Worm (Caenorhabditis elegans): ENCODE results near the gene msd-4.

The msd-4 gene

DNA sequence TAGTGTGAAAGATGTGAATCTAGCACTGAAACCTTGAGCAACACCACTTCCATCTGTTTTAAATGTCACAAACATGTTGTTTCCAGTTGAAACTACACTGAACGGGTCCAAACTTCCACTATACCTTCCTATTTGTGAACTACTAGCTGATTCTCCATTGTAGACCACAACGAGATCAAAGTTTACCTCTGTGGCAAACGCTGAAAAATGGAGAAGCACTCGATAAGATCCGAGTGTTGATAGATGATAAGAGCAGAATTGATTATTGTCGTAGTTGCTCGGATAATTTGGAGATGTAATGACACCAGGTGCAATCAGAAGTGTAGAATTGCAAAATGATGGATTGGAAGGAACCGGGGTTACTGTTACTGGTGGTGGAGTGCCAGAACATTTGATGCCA is 13.4 kb upstream of the msd-4 start:
- TF ChIP-seq tab-1 (GFP tag; IDR thresholded peaks at IDR 0.05): no peak
- TF ChIP-seq cog-1 (tag; optimal IDR thresholded peaks at IDR 0.05): no peak
- TF ChIP-seq med-1 (GFP tag; optimal IDR thresholded peaks at IDR 0.05; ENCODE audit: insufficient read depth): no peak

DNA sequence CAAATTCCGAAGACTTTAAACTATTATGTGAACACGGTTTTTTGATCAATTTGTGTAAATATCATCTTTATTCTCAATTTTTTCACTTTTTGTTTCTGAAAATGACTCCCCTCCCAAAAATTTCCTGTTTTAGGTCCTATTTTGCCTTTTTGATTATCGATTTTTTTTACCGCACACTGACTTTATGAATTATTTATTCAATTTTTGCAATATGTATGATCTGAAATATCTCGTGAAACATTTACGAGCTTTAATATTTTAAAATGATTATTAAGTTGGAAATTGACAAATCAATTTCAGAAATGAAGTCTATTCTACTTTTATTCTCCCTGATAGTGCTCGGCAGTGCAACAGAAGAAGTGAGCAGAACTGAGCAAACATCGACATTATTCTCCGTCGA is 10.9 kb upstream of the msd-4 start, which contains the start of gene C35D10.1:
TSS of gene C35D10.1 (plus strand) at position 301 of the 400 bp plus-strand sequence.
- no peak for TF ChIP-seq med-1 (GFP tag; optimal IDR thresholded peaks at IDR 0.05; ENCODE audit: insufficient read depth)
- no peak for TF ChIP-seq cog-1 (tag; optimal IDR thresholded peaks at IDR 0.05)
- no peak for TF ChIP-seq klf-2 (GFP tag; conservative IDR thresholded peaks at IDR 0.05)
- no peak for TF ChIP-seq ref-1 (GFP tag; conservative IDR thresholded peaks at IDR 0.05)
- TF ChIP-seq ztf-23 (GFP tag; IDR thresholded peaks at IDR 0.05): no peak
- no peak for TF ChIP-seq flt-1 (GFP tag; IDR thresholded peaks at IDR 0.05)
- TF ChIP-seq tab-1 (GFP tag; IDR thresholded peaks at IDR 0.05): no peak
- no peak for TF ChIP-seq ztf-29 (GFP tag; IDR thresholded peaks at IDR 0.05)
- TF ChIP-seq T22C8.4 (GFP tag; IDR thresholded peaks at IDR 0.05): no peak

DNA sequence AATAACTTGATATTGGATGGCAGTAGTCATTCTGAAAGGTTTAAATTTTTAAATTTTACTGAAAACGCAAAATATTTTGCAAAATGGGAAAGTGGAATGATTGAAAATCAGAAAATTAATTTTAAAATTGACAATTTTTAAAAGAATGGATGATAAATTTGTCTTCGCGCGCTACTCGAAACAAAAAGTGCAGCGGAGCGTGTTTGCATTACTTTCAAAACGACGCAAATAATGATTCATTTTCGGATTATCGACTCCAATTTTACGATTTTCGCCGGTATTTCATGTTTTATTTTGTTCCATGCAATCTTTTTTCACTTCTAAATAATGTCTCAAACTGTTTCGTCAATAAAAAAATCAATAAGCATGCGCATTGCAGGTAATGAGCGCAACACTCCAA is 9.7 kb upstream of the msd-4 start, which contains the start of the genes tost-1 and arx-6:
TSS of gene tost-1 (minus strand) at position 31 of the 400 bp plus-strand sequence.
TSS of gene arx-6 (plus strand) at position 378 of the 400 bp plus-strand sequence.
- TF ChIP-seq ztf-23 (GFP tag; IDR thresholded peaks at IDR 0.05): no peak
- 0 out of 2 replicates have a peak, but pooled peaks have one; percentile 5 for TF ChIP-seq T22C8.4 (GFP tag; IDR thresholded peaks at IDR 0.05)

DNA sequence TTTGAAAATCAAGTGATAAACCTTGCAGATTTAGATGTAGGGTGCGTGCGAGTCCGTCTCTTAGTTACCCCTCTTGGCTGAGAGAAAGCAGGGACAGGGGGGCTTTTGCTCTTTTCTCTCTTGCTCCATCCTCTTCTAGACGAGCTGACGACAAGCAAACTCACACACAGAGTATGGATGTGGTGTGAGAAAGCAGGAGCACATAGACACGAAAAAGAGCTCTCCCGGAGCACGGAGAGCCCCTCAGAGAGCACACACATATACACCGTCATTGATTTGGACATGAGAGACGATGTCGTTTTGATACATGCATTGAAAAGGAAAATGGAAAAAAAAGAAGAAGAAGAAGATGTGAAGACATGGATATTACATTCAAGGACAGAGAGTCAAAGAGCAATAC is 7.1 kb upstream of the msd-4 start:
- TF ChIP-seq cog-1 (tag; optimal IDR thresholded peaks at IDR 0.05): no peak
- TF ChIP-seq ref-1 (GFP tag; conservative IDR thresholded peaks at IDR 0.05): no peak
- no peak for TF ChIP-seq klf-2 (GFP tag; conservative IDR thresholded peaks at IDR 0.05)

DNA sequence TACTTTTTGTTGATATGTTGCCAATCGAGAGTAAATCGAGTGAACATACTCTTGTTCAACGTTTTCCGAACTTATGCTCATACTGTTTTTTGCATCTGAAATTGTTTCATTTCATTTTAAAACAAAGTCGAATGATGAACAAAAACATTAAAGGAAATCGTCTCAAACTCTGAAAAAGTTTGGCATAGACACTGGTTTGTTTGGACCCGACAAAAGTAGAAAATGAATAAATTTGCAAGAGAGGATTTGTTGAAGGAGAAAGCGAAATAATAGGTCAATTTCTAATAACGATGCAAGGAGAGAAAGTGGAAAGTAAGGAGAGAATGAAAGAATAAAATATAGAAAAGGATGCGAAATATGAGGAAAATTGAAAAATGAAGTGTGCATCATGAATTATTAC is 6.1 kb upstream of the msd-4 start, which contains the start of gene C35D10.12:
TSS of gene C35D10.12 (minus strand) at position 101 of the 400 bp plus-strand sequence.
- no peak for TF ChIP-seq ref-1 (GFP tag; conservative IDR thresholded peaks at IDR 0.05)
- no peak for TF ChIP-seq cog-1 (tag; optimal IDR thresholded peaks at IDR 0.05)
- TF ChIP-seq tab-1 (GFP tag; IDR thresholded peaks at IDR 0.05): no peak
- no peak for TF ChIP-seq ztf-29 (GFP tag; IDR thresholded peaks at IDR 0.05)
- TF ChIP-seq ztf-23 (GFP tag; IDR thresholded peaks at IDR 0.05): no peak
- no peak for TF ChIP-seq T22C8.4 (GFP tag; IDR thresholded peaks at IDR 0.05)
- no peak for TF ChIP-seq med-1 (GFP tag; optimal IDR thresholded peaks at IDR 0.05; ENCODE audit: insufficient read depth)
- no peak for TF ChIP-seq klf-2 (GFP tag; conservative IDR thresholded peaks at IDR 0.05)
- TF ChIP-seq flt-1 (GFP tag; IDR thresholded peaks at IDR 0.05): no peak

DNA sequence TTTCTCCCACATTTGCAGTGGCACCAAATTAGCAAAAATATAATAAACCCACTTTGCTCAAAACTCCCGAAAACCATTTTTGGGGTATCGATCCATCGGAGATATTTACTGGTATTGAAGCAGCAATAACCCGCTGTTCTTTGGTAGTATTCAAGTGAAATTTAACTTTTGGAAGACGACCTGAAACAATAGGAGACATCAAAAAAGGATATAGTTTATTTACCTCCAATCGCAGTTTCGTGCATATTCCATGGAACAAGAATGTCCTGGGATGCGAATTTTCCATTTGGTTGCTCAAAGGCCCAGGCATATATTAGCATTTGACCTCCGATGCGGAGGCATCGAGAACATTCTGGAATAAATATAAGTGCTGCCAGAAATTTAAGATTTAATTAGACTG is 4.9 kb upstream of the msd-4 start:
- TF ChIP-seq med-1 (GFP tag; optimal IDR thresholded peaks at IDR 0.05; ENCODE audit: insufficient read depth) (no peak), klf-2 (GFP tag; conservative IDR thresholded peaks at IDR 0.05) (no peak), flt-1 (GFP tag; IDR thresholded peaks at IDR 0.05) (no peak), ztf-29 (GFP tag; IDR thresholded peaks at IDR 0.05) (no peak), tab-1 (GFP tag; IDR thresholded peaks at IDR 0.05) (no peak), ref-1 (GFP tag; conservative IDR thresholded peaks at IDR 0.05) (no peak), cog-1 (tag; optimal IDR thresholded peaks at IDR 0.05) (no peak), ztf-23 (GFP tag; IDR thresholded peaks at IDR 0.05) (no peak), T22C8.4 (GFP tag; IDR thresholded peaks at IDR 0.05) (no peak)

DNA sequence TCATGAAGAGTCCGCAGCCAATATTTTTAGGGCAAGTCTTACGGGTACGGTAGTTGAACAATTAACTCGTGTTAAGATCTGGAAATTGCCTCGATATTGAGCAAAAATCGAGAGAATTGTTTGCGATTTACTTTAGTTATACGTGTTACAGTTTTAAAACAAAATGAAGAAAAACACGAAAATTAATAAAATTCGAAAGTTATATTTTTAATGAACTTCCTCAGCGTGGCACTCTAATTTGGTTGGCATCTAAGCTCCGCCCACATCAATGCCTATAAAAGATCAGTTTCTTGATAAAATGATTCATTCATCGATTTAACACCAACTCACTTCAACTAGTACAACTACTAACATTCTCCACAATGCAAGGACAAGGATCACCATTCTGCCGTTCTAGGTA is 1.9 kb upstream of the msd-4 start, which contains the start of gene gipc-1:
TSS of gene gipc-1 (plus strand) at position 301 of the 400 bp plus-strand sequence.
- no peak for TF ChIP-seq med-1 (GFP tag; optimal IDR thresholded peaks at IDR 0.05; ENCODE audit: insufficient read depth)
- TF ChIP-seq T22C8.4 (GFP tag; IDR thresholded peaks at IDR 0.05): no peak
- no peak for TF ChIP-seq ztf-29 (GFP tag; IDR thresholded peaks at IDR 0.05)
- TF ChIP-seq tab-1 (GFP tag; IDR thresholded peaks at IDR 0.05): no peak
- TF ChIP-seq flt-1 (GFP tag; IDR thresholded peaks at IDR 0.05): no peak
- no peak for TF ChIP-seq cog-1 (tag; optimal IDR thresholded peaks at IDR 0.05)
- no peak for TF ChIP-seq klf-2 (GFP tag; conservative IDR thresholded peaks at IDR 0.05)
- TF ChIP-seq ztf-23 (GFP tag; IDR thresholded peaks at IDR 0.05): no peak
- no peak for TF ChIP-seq ref-1 (GFP tag; conservative IDR thresholded peaks at IDR 0.05)

DNA sequence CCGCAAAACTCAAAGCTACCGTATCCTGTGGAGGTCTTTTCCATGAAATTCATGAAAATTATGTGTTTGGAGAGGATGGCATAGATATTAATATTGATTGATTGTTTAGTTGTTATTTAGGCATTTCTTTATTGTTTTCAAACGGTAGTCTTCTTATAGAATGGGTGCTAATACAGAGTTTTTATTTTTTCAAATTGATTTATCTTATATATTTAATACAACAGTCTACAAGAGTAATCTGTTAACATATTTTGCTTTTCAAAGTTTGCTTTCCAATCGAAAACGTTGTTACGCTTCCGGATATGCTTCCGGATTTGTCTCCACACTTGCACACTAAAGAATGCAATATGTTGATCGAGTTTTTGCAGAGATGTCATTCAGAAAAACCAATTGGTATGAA is 1.8 kb downstream of the msd-4 start, which contains the start of gene C35D10.17:
TSS of gene C35D10.17 (plus strand) at position 301 of the 400 bp plus-strand sequence.
- TF ChIP-seq ref-1 (GFP tag; conservative IDR thresholded peaks at IDR 0.05): no peak

DNA sequence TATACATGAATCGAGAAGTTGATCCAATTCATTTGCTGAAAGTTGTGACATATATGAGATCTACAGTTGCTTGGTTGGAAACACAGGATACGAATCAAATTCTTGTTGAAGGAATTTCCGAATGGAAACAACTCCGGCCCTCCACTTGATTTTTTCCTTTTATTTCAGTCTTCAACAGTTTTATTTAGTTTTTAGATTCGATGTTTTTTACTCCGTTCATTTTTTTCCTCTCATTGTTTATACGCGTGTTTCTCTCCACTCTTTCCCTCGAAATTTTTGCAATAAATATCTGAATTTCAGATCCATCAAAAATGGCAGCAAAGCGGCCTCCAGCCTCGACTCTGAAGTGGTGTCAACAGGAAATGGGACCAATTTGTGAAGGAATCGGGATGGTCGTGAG is 5.4 kb downstream of the msd-4 start, which contains the start of gene coq-8:
TSS of gene coq-8 (plus strand) at position 301 of the 400 bp plus-strand sequence.
- no peak for TF ChIP-seq T22C8.4 (GFP tag; IDR thresholded peaks at IDR 0.05)

DNA sequence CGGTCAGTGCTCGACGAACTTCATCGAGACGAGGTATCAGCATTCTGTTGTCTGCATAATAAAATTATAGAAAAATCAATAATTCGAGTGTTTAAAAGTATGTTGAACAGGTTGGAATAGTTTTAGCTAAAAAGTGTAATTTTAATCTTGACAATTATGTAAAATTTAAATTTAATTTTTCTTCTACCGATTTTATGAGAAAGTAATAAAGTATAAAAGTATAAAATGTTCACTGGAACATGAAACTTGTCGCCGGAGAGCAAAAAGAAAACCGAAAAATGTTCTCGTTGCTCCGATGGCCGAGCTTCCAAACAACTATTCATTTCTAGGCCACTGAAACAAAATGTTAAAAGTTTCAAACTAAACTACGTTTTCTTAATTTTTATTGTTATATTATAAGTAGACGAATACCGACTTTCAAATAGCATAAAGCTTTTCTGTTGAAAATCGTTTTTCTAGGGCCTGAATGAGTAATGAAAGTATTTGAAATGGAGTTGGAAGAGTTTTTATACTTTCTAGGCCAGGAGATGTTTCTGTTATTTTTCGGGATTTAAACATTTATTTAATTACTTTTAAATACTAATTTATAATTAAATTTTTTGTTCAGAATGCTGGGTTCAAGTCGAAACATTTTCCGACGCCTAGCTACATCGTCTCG is 6.7 kb downstream of the msd-4 start, which contains the start of the genes C35D10.10 and C35D10.5:
TSS of gene C35D10.10 (minus strand) at position 51 of the 658 bp plus-strand sequence.
TSS of gene C35D10.5 (plus strand) at position 608 of the 658 bp plus-strand sequence.
- TF ChIP-seq tab-1 (GFP tag; IDR thresholded peaks at IDR 0.05): no peak
- no peak for TF ChIP-seq ref-1 (GFP tag; conservative IDR thresholded peaks at IDR 0.05)
- TF ChIP-seq med-1 (GFP tag; optimal IDR thresholded peaks at IDR 0.05; ENCODE audit: insufficient read depth): no peak
- no peak for TF ChIP-seq cog-1 (tag; optimal IDR thresholded peaks at IDR 0.05)
- TF ChIP-seq ztf-29 (GFP tag; IDR thresholded peaks at IDR 0.05): no peak
- no peak for TF ChIP-seq ztf-23 (GFP tag; IDR thresholded peaks at IDR 0.05)

DNA sequence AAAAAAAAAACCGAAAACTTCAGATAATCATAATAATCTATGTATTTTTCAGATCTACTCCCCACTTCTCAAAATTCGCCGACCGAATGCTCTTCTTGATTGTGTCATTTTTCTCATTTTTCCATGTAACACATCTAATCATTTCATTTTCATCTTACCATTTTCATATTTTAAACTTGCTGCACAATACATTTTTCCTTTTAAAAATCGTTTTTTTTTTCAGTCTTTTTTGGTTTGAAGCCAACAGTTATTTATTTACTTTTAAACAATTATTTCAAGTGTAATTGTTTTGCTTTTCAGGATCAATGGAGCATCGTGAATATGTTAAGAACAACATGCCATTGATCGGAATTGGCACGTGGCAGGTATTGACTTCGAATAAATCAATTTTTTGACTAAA is 9.5 kb downstream of the msd-4 start, which contains the start of gene C35D10.6:
TSS of gene C35D10.6 (plus strand) at position 301 of the 400 bp plus-strand sequence.
- TF ChIP-seq flt-1 (GFP tag; IDR thresholded peaks at IDR 0.05) (no peak), tab-1 (GFP tag; IDR thresholded peaks at IDR 0.05) (no peak)

Data from whole organism, midembryonic.